Worm (Caenorhabditis elegans) whole organism, L4 larva: ENCODE results near the gene nta-1.
A peak's percentile ranks its signal among the peaks of the same experiment; 100 is the strongest.

Source experiments
- F26F4.8 ChIP-seq: fragments of 200-800 bp; sonication (Bioruptor generic); conservative IDR thresholded peaks from 2 replicates; pipeline ENCODE4 v1.3.6; 2022; ENCODE audit warnings: missing genetic modification characterization, missing compliant biosample characterization
- T20F7.1 ChIP-seq: fragments of 200-800 bp; sonication (Bioruptor generic); optimal IDR thresholded peaks from 2 replicates; lab custom pipeline; 2018; ENCODE audit warnings: mild to moderate bottlenecking, missing genetic modification characterization, missing compliant biosample characterization
- T26A8.4 ChIP-seq: fragments of 200-800 bp; sonication (Bioruptor generic); IDR thresholded peaks from 2 replicates; pipeline ENCODE4 v1.3.6; 2022; ENCODE audit warnings: missing genetic modification characterization, missing compliant biosample characterization
- Y5F2A.4 ChIP-seq: fragments of 200-800 bp; sonication (Bioruptor generic); optimal IDR thresholded peaks from 2 replicates; lab custom pipeline; 2018; ENCODE audit warnings: mild to moderate bottlenecking, missing genetic modification characterization, missing compliant biosample characterization
- aha-1 ChIP-seq: fragments of 150-350 bp; peaks from one replicate; lab custom pipeline; 2014; ENCODE audit warnings: missing biosample characterization, missing genetic modification characterization
- attf-4 ChIP-seq: sonication (generic microtip); optimal IDR thresholded peaks from 3 replicates; lab custom pipeline; 2017; ENCODE audit warnings: missing biosample characterization, missing genetic modification characterization
- ctbp-1 ChIP-seq: fragments of 200-800 bp; sonication (Bioruptor generic); IDR thresholded peaks from 2 replicates; pipeline ENCODE4 v1.3.6; 2022; ENCODE audit warnings: missing genetic modification reagents, missing genetic modification characterization, missing compliant biosample characterization
- dmd-6 ChIP-seq: fragments of 200-800 bp; sonication (Bioruptor generic); IDR thresholded peaks from 2 replicates; pipeline ENCODE4 v1.3.6; 2022; ENCODE audit warnings: missing genetic modification reagents, missing genetic modification characterization, missing compliant biosample characterization
- dve-1 ChIP-seq: sonication (generic microtip); optimal IDR thresholded peaks from 2 replicates; lab custom pipeline; 2017; ENCODE audit warnings: antibody characterized with exemption, mild to moderate bottlenecking, missing genetic modification characterization, missing compliant biosample characterization; ENCODE audit not compliant: insufficient read depth
- fkh-10 ChIP-seq: fragments of 150-350 bp; optimal IDR thresholded peaks from 2 replicates; lab custom pipeline; 2014; ENCODE audit warnings: missing biosample characterization, missing genetic modification reagents, missing genetic modification characterization
- hif-1 ChIP-seq, 2 experiments: sonication (generic microtip); optimal IDR thresholded peaks; 2 replicates each; lab custom pipeline; 2016 to 2017; ENCODE audit warnings: missing compliant biosample characterization in 2 of 2, missing genetic modification characterization in 2 of 2, missing genetic modification reagents in 2 of 2, missing genotype in 2 of 2, mild to moderate bottlenecking in 1 of 2
- hlh-11 ChIP-seq: fragments of 200-800 bp; sonication (Bioruptor generic); optimal IDR thresholded peaks from 2 replicates; lab custom pipeline; 2018; ENCODE audit warnings: mild to moderate bottlenecking, missing genetic modification characterization, missing compliant biosample characterization
- jun-1 ChIP-seq: fragments of 150-350 bp; optimal IDR thresholded peaks from 2 replicates; lab custom pipeline; 2014; ENCODE audit warnings: missing biosample characterization, missing genetic modification reagents, missing genetic modification characterization
- lim-7 ChIP-seq: fragments of 200-800 bp; sonication (Bioruptor generic); IDR thresholded peaks from 2 replicates; pipeline ENCODE4 v1.3.6; 2022; ENCODE audit warnings: missing genetic modification characterization, missing compliant biosample characterization
- lin-39 ChIP-seq: fragments of 150-350 bp; optimal IDR thresholded peaks from 2 replicates; lab custom pipeline; 2014; ENCODE audit warnings: missing biosample characterization, missing genetic modification reagents, missing genetic modification characterization
- madf-5 ChIP-seq, 2 experiments: fragments of 200-800 bp; sonication (Bioruptor generic); IDR thresholded peaks; 2 replicates each; pipeline ENCODE4 v1.3.6; 2022; ENCODE audit warnings: missing compliant biosample characterization in 2 of 2, missing genetic modification characterization in 2 of 2
- madf-9 ChIP-seq: fragments of 200-800 bp; sonication (Bioruptor generic); conservative IDR thresholded peaks from 2 replicates; pipeline ENCODE4 v1.3.6; 2022; ENCODE audit warnings: missing genetic modification reagents, missing genetic modification characterization, missing compliant biosample characterization
- mep-1 ChIP-seq: fragments of 150-350 bp; sonication (generic microtip); optimal IDR thresholded peaks from 3 replicates; lab custom pipeline; 2014; ENCODE audit warnings: missing biosample characterization, missing genetic modification characterization
- nhr-111 ChIP-seq: fragments of 200-800 bp; sonication (Bioruptor generic); optimal IDR thresholded peaks from 2 replicates; lab custom pipeline; 2018; ENCODE audit warnings: mild to moderate bottlenecking, missing genetic modification characterization, missing compliant biosample characterization
- nhr-48 ChIP-seq: sonication (generic microtip); optimal IDR thresholded peaks from 2 replicates; lab custom pipeline; 2016; ENCODE audit warnings: mild to moderate bottlenecking, missing genetic modification characterization, missing compliant biosample characterization
- pha-4 ChIP-seq, 2 experiments: fragments of 150-350 bp in 1 of 2; fragments of 200-800 bp in 1 of 2; sonication (Bioruptor generic) in 1 of 2; IDR thresholded peaks in 1 of 2; optimal IDR thresholded peaks in 1 of 2; 2 replicates each; pipeline versions ENCODE4 v1.3.6 to Lab custom; 2014 to 2022; ENCODE audit warnings: missing genetic modification characterization in 2 of 2, missing genetic modification reagents in 2 of 2, missing biosample characterization in 1 of 2, missing compliant biosample characterization in 1 of 2
- php-3 ChIP-seq: fragments of 200-800 bp; sonication (Bioruptor generic); IDR thresholded peaks from 2 replicates; pipeline ENCODE4 v1.3.6; 2022; ENCODE audit warnings: missing genetic modification reagents, missing genetic modification characterization, missing compliant biosample characterization
- sdz-12 ChIP-seq: fragments of 200-800 bp; sonication (Bioruptor generic); optimal IDR thresholded peaks from 2 replicates; lab custom pipeline; 2018; ENCODE audit warnings: mild to moderate bottlenecking, missing genetic modification characterization, missing compliant biosample characterization
- snpc-4 ChIP-seq: fragments of 150-350 bp; optimal IDR thresholded peaks from 2 replicates; lab custom pipeline; 2014; ENCODE audit warnings: missing biosample characterization, missing genetic modification characterization
- spr-1 ChIP-seq: sonication (generic microtip); optimal IDR thresholded peaks from 2 replicates; lab custom pipeline; 2016; ENCODE audit warnings: mild to moderate bottlenecking, missing genetic modification characterization, missing compliant biosample characterization
- spr-3 ChIP-seq: fragments of 200-800 bp; sonication (Bioruptor generic); optimal IDR thresholded peaks from 2 replicates; lab custom pipeline; 2018; ENCODE audit warnings: mild to moderate bottlenecking, missing genetic modification characterization, missing compliant biosample characterization
- tag-97 ChIP-seq: fragments of 200-800 bp; sonication (Bioruptor generic); IDR thresholded peaks from 2 replicates; pipeline ENCODE4 v1.3.6; 2022; ENCODE audit warnings: missing genetic modification characterization, missing compliant biosample characterization
- tra-1 ChIP-seq: fragments of 200-800 bp; sonication (Bioruptor generic); IDR thresholded peaks from 2 replicates; pipeline ENCODE4 v1.3.6; 2022; ENCODE audit warnings: missing genetic modification reagents, missing genetic modification characterization, missing compliant biosample characterization
- unc-39 ChIP-seq: sonication (generic microtip); optimal IDR thresholded peaks from 2 replicates; lab custom pipeline; 2017; ENCODE audit warnings: missing biosample characterization, missing genetic modification characterization
- unc-62 ChIP-seq, 3 experiments: fragments of 150-350 bp in 1 of 3; sonication (generic microtip); optimal IDR thresholded peaks in 2 of 3; peaks in 1 of 3; 1 replicate in 1 of 3; 2 replicates in 2 of 3; lab custom pipeline; 2014 to 2017; ENCODE audit warnings: missing biosample characterization in 3 of 3, missing genetic modification characterization in 3 of 3, missing genetic modification reagents in 3 of 3, missing genotype in 1 of 3
- zag-1 ChIP-seq: fragments of 150-350 bp; optimal IDR thresholded peaks from 2 replicates; lab custom pipeline; 2014; ENCODE audit warnings: missing biosample characterization, missing genetic modification characterization
- zfp-3 ChIP-seq: fragments of 200-800 bp; sonication (Bioruptor generic); conservative IDR thresholded peaks from 2 replicates; pipeline ENCODE4 v1.3.6; 2022; ENCODE audit warnings: missing genetic modification reagents, missing genetic modification characterization, missing compliant biosample characterization

The nta-1 gene

ce11 chrII:3757499-3757898 is 13.9 kb upstream of the nta-1 start, which contains the start of gene srx-111:
TSS of gene srx-111 (plus strand) at chrII:3757799.
- TF ChIP-seq zag-1 (no peak), jun-1 (tag; lab: Kevin White, UChicago) (no peak), zfp-3 (GFP tag; lab: Robert Waterston, UW) (no peak), dve-1 (tag; lab: Kevin White, UChicago) (no peak), php-3 (GFP tag; lab: Robert Waterston, UW) (no peak)

- TF ChIP-seq dmd-6 (GFP tag; lab: Robert Waterston, UW) (no peak), madf-9 (GFP tag; lab: Robert Waterston, UW) (no peak), lim-7 (GFP tag; lab: Robert Waterston, UW) (no peak), nhr-111 (GFP tag; lab: Kevin White, UChicago) (no peak), sdz-12 (GFP tag; lab: Kevin White, UChicago) (no peak), F26F4.8 (GFP tag; lab: Robert Waterston, UW) (no peak), ctbp-1 (no peak), madf-5 (GFP tag; IDR thresholded peaks at IDR 0.05; lab: Robert Waterston, UW) (no peak), T26A8.4 (no peak), Y5F2A.4 (GFP tag; lab: Kevin White, UChicago) (no peak), mep-1 (tag; lab: Kevin White, UChicago) (no peak), T20F7.1 (GFP tag; lab: Kevin White, UChicago) (no peak), zag-1 (no peak), fkh-10 (GFP tag; lab: Kevin White, UChicago) (no peak), hif-1 (tag; optimal IDR thresholded peaks at IDR 0.05; lab: Kevin White, UChicago) (no peak)
- TF ChIP-seq, all 104 proteins: peak for 0
Measured at ce11 chrII:3753598-3753997, 10.0 kb upstream of the nta-1 start, which contains the start of gene rcd-1. TSS of gene rcd-1 (plus strand) at chrII:3753898.

- TF ChIP-seq nhr-48 (tag; lab: Kevin White, UChicago) (no peak), aha-1 (tag; lab: Kevin White, UChicago) (peak; percentile 56), unc-62 (GFP tag; optimal IDR thresholded peaks at IDR 0.05 in 1 of 2; lab: Kevin White, UChicago) (peak in 1 of 2 experiments; percentile 33), unc-62 (tag; optimal IDR thresholded peaks at IDR 0.05; lab: Kevin White, UChicago) (no peak), attf-4 (tag; lab: Kevin White, UChicago) (no peak)
Measured at ce11 chrII:3752184-3752583, 8.6 kb upstream of the nta-1 start, which contains the start of gene sdz-11. TSS of gene sdz-11 (minus strand) at chrII:3752284.

- TF ChIP-seq tag-97 (GFP tag; lab: Robert Waterston, UW) = no peak
- TF ChIP-seq spr-1 (tag; lab: Kevin White, UChicago) = no peak
- no peak for TF ChIP-seq snpc-4 (tag; lab: Kevin White, UChicago)
- no peak for TF ChIP-seq unc-39 (tag; lab: Kevin White, UChicago)
- TF ChIP-seq pha-4 (GFP tag; IDR thresholded peaks at IDR 0.05; lab: Robert Waterston, UW) = no peak
- no peak for TF ChIP-seq pha-4 (tag; optimal IDR thresholded peaks at IDR 0.05; lab: Kevin White, UChicago)
- TF ChIP-seq dve-1 (tag; lab: Kevin White, UChicago) = no peak
- TF ChIP-seq lin-39 (tag; lab: Kevin White, UChicago) = no peak
- TF ChIP-seq, all 104 proteins: peak for 0
Measured at ce11 chrII:3750685-3751084, 7.1 kb upstream of the nta-1 start, which contains the start of gene fbxb-91. TSS of gene fbxb-91 (minus strand) at chrII:3750785.

- peak in 1 of 2 experiments; percentile 11 for TF ChIP-seq unc-62 (GFP tag; optimal IDR thresholded peaks at IDR 0.05 in 1 of 2; lab: Kevin White, UChicago)
- no peak for TF ChIP-seq unc-62 (tag; optimal IDR thresholded peaks at IDR 0.05; lab: Kevin White, UChicago)
- no peak for TF ChIP-seq tra-1
- no peak for TF ChIP-seq hlh-11 (tag; lab: Kevin White, UChicago)
- TF ChIP-seq spr-3 (GFP tag; lab: Kevin White, UChicago) = no peak
- no peak for TF ChIP-seq unc-39 (tag; lab: Kevin White, UChicago)
Measured at ce11 chrII:3748719-3749118, 5.1 kb upstream of the nta-1 start, which contains the start of gene fbxb-90. TSS of gene fbxb-90 (minus strand) at chrII:3748819.
